Worm (Caenorhabditis elegans): ENCODE data around the gene C38D9.2.

ce11 chrV:17548635-17549034, 18.3 kb upstream of the C38D9.2 start:
- no peak for TF ChIP-seq nhr-237 (tag; optimal IDR thresholded peaks at IDR 0.05)
- TF ChIP-seq elt-1 (tag; optimal IDR thresholded peaks at IDR 0.05; ENCODE audit: borderline replicate concordance, insufficient read depth), result no peak
- TF ChIP-seq snpc-4 (tag; optimal IDR thresholded peaks at IDR 0.05), result no peak
- TF ChIP-seq nhr-76 (tag; optimal IDR thresholded peaks at IDR 0.05), result no peak
- no peak for TF ChIP-seq unc-62 (GFP tag; optimal IDR thresholded peaks at IDR 0.05)
- TF ChIP-seq nhr-28 (tag; optimal IDR thresholded peaks at IDR 0.05), result no peak
- no peak for TF ChIP-seq pha-4 (tag; optimal IDR thresholded peaks at IDR 0.05)
- no peak for TF ChIP-seq zip-8 (tag; optimal IDR thresholded peaks at IDR 0.05)
- TF ChIP-seq sptf-1 (tag; optimal IDR thresholded peaks at IDR 0.05), result no peak
- TF ChIP-seq ceh-83 (GFP tag; optimal IDR thresholded peaks at IDR 0.05), result no peak
